Fruit fly (Drosophila melanogaster) whole organism, embryonic: ENCODE data around the gene Xe7.

Experiments
- Bgb ChIP-seq: fragments of 200-800 bp; sonication (Bioruptor generic); IDR thresholded peaks from 2 replicates; pipeline ENCODE4 v1.3.6; 2022; ENCODE audit warnings: missing biosample characterization, missing genetic modification characterization; ENCODE audit not compliant: partially characterized antibody
- CG11456 ChIP-seq: fragments of 200-800 bp; sonication (Bioruptor generic); IDR thresholded peaks from 3 replicates; pipeline ENCODE4 v1.3.6; 2022; ENCODE audit warnings: missing biosample characterization, missing genetic modification characterization
- CG12219 ChIP-seq: fragments of 200-800 bp; sonication (Bioruptor generic); optimal IDR thresholded peaks from 3 replicates; lab custom pipeline; 2018; ENCODE audit warnings: missing biosample characterization, mild to moderate bottlenecking, missing genetic modification characterization
- CG12659 ChIP-seq: fragments of 200-800 bp; sonication (Bioruptor generic); optimal IDR thresholded peaks from 3 replicates; lab custom pipeline; 2017; ENCODE audit warnings: mild to moderate bottlenecking, missing biosample characterization, missing genetic modification reagents, missing genetic modification characterization
- CG12744 ChIP-seq: fragments of 200-800 bp; sonication (Bioruptor generic); optimal IDR thresholded peaks from 2 replicates; lab custom pipeline; 2016; ENCODE audit warnings: missing biosample characterization, missing genetic modification characterization
- CG13123 ChIP-seq: fragments of 200-800 bp; sonication (Bioruptor generic); optimal IDR thresholded peaks from 2 replicates; lab custom pipeline; 2016; ENCODE audit warnings: missing biosample characterization, missing genetic modification characterization
- CG14014 ChIP-seq: fragments of 200-800 bp; sonication (Bioruptor generic); IDR thresholded peaks from 2 replicates; pipeline ENCODE4 v1.3.6; 2022; ENCODE audit warnings: missing biosample characterization, missing genetic modification characterization
- CG14441 ChIP-seq: fragments of 200-800 bp; sonication (Bioruptor generic); IDR thresholded peaks from 2 replicates; pipeline ENCODE4 v1.3.6; 2022; ENCODE audit warnings: missing biosample characterization, missing genetic modification characterization
- CG15073 ChIP-seq: fragments of 200-800 bp; sonication (Bioruptor generic); optimal IDR thresholded peaks from 2 replicates; lab custom pipeline; 2016; ENCODE audit warnings: missing biosample characterization, missing genetic modification characterization
- CG15514 ChIP-seq: fragments of 200-800 bp; sonication (Bioruptor generic); optimal IDR thresholded peaks from 3 replicates; lab custom pipeline; 2017; ENCODE audit warnings: missing biosample characterization, missing genetic modification characterization, mild to moderate bottlenecking, moderate library complexity, missing genetic modification reagents
- CG1602 ChIP-seq: fragments of 200-800 bp; sonication (Bioruptor generic); optimal IDR thresholded peaks from 3 replicates; lab custom pipeline; 2016; ENCODE audit warnings: missing biosample characterization, missing genetic modification characterization
- CG18262 ChIP-seq: fragments of 200-800 bp; optimal IDR thresholded peaks from 3 replicates; lab custom pipeline; 2019; ENCODE audit warnings: missing biosample characterization, mild to moderate bottlenecking, missing genetic modification characterization, moderate library complexity
- CG1832 ChIP-seq: fragments of 200-800 bp; sonication (Bioruptor generic); optimal IDR thresholded peaks from 2 replicates; lab custom pipeline; 2017; ENCODE audit warnings: missing biosample characterization, mild to moderate bottlenecking, missing genetic modification characterization, inconsistent platforms
- CG18599 ChIP-seq: fragments of 200-800 bp; sonication (Bioruptor generic); optimal IDR thresholded peaks from 3 replicates; lab custom pipeline; 2017; ENCODE audit warnings: missing biosample characterization, missing genetic modification characterization, mild to moderate bottlenecking, moderate library complexity, missing genetic modification reagents
- CG2116 ChIP-seq: fragments of 200-800 bp; sonication (Bioruptor generic); optimal IDR thresholded peaks from 3 replicates; lab custom pipeline; 2018; ENCODE audit warnings: missing biosample characterization, mild to moderate bottlenecking, missing genetic modification characterization
- CG2120 ChIP-seq: fragments of 200-800 bp; sonication (Bioruptor generic); optimal IDR thresholded peaks from 3 replicates; lab custom pipeline; 2016; ENCODE audit warnings: missing biosample characterization, missing genetic modification characterization
- CG2875 ChIP-seq: fragments of 200-800 bp; sonication (Bioruptor generic); optimal IDR thresholded peaks from 2 replicates; lab custom pipeline; 2017; ENCODE audit warnings: missing biosample characterization, mild to moderate bottlenecking, missing genetic modification characterization, missing genetic modification reagents
- CG32532 ChIP-seq: fragments of 200-800 bp; sonication (Bioruptor generic); IDR thresholded peaks from 2 replicates; pipeline ENCODE4 v1.3.6; 2022; ENCODE audit warnings: missing biosample characterization, missing genetic modification characterization
- CG3847 ChIP-seq: fragments of 200-800 bp; sonication (Bioruptor generic); IDR thresholded peaks from 2 replicates; pipeline ENCODE4 v1.3.6; 2022; ENCODE audit warnings: missing biosample characterization, missing genetic modification characterization
- CG4617 ChIP-seq: fragments of 200-800 bp; sonication (Bioruptor generic); optimal IDR thresholded peaks from 3 replicates; lab custom pipeline; 2016; ENCODE audit warnings: missing biosample characterization, missing genetic modification characterization, borderline replicate concordance
- CG8359 ChIP-seq: fragments of 200-800 bp; sonication (Bioruptor generic); optimal IDR thresholded peaks from 2 replicates; lab custom pipeline; 2017; ENCODE audit warnings: missing biosample characterization, mild to moderate bottlenecking, missing genetic modification characterization, borderline replicate concordance
- CG9797 ChIP-seq: fragments of 200-800 bp; sonication (Bioruptor generic); optimal IDR thresholded peaks from 3 replicates; lab custom pipeline; 2018; ENCODE audit warnings: missing biosample characterization, mild to moderate bottlenecking, missing genetic modification characterization
- CG9817 ChIP-seq: fragments of 200-800 bp; sonication (Bioruptor generic); optimal IDR thresholded peaks from 2 replicates; lab custom pipeline; 2018; ENCODE audit warnings: missing biosample characterization, mild to moderate bottlenecking, missing genetic modification characterization, moderate library complexity
- CrebB ChIP-seq: fragments of 200-800 bp; sonication (Bioruptor generic); optimal IDR thresholded peaks from 3 replicates; lab custom pipeline; 2018; ENCODE audit warnings: missing biosample characterization, mild to moderate bottlenecking, missing genetic modification characterization
- D19B ChIP-seq: fragments of 200-800 bp; sonication (Bioruptor generic); optimal IDR thresholded peaks from 2 replicates; lab custom pipeline; 2017; ENCODE audit warnings: missing biosample characterization, mild to moderate bottlenecking, missing genetic modification characterization
- Drgx ChIP-seq: fragments of 200-800 bp; sonication (Bioruptor generic); IDR thresholded peaks from 2 replicates; pipeline ENCODE4 v1.3.6; 2022; ENCODE audit warnings: missing biosample characterization, missing genetic modification characterization
- Gug ChIP-seq: fragments of 200-800 bp; sonication (Bioruptor generic); IDR thresholded peaks from 4 replicates; pipeline ENCODE4 v1.3.6; 2022; ENCODE audit warnings: missing biosample characterization, missing genetic modification characterization
- HHEX ChIP-seq: fragments of 200-800 bp; sonication (Bioruptor generic); optimal IDR thresholded peaks from 3 replicates; lab custom pipeline; 2017; ENCODE audit warnings: missing biosample characterization, mild to moderate bottlenecking, missing genetic modification characterization, missing genetic modification reagents
- HLH3B ChIP-seq: fragments of 200-800 bp; sonication (Bioruptor generic); IDR thresholded peaks from 2 replicates; pipeline ENCODE4 v1.3.6; 2022; ENCODE audit warnings: missing biosample characterization, missing genetic modification characterization
- Hr78 ChIP-seq, 2 experiments: fragments of 200-800 bp in 1 of 2; fragments of >200 bp in 1 of 2; sonication (Bioruptor generic) in 1 of 2; optimal IDR thresholded peaks; 2 replicates each; lab custom pipeline; 2017 to 2019; ENCODE audit warnings: missing biosample characterization in 2 of 2, missing genetic modification characterization in 2 of 2, mild to moderate bottlenecking in 1 of 2, moderate library complexity in 1 of 2
- Lpt ChIP-seq: fragments of >200 bp; optimal IDR thresholded peaks from 2 replicates; lab custom pipeline; 2018; ENCODE audit warnings: missing biosample characterization, missing genetic modification characterization
- MBD-R2 ChIP-seq: fragments of 200-800 bp; sonication (Bioruptor generic); IDR thresholded peaks from 2 replicates; pipeline ENCODE4 v1.3.6; 2022; ENCODE audit warnings: missing biosample characterization, missing genetic modification characterization
- Max ChIP-seq: fragments of 200-800 bp; sonication (Bioruptor generic); optimal IDR thresholded peaks from 2 replicates; lab custom pipeline; 2016; ENCODE audit warnings: missing biosample characterization, mild to moderate bottlenecking, missing genetic modification characterization
- NC2α ChIP-seq: fragments of 200-800 bp; sonication (Bioruptor generic); optimal IDR thresholded peaks from 2 replicates; lab custom pipeline; 2016; ENCODE audit warnings: missing biosample characterization, missing genetic modification characterization
- Poxn ChIP-seq: fragments of 200-800 bp; sonication (Bioruptor generic); IDR thresholded peaks from 2 replicates; pipeline ENCODE4 v1.3.6; 2022; ENCODE audit warnings: missing biosample characterization, missing genetic modification characterization
- Ptx1 ChIP-seq: fragments of 200-800 bp; sonication (Bioruptor generic); IDR thresholded peaks from 2 replicates; pipeline ENCODE4 v1.3.6; 2022; ENCODE audit warnings: missing biosample characterization, missing genetic modification characterization
- bab2 ChIP-seq: fragments of 200-800 bp; sonication (Bioruptor generic); optimal IDR thresholded peaks from 2 replicates; lab custom pipeline; 2016; ENCODE audit warnings: missing biosample characterization, missing genetic modification characterization
- bcd ChIP-seq: fragments of 200-800 bp; sonication (Bioruptor generic); optimal IDR thresholded peaks from 2 replicates; lab custom pipeline; 2017; ENCODE audit warnings: missing biosample characterization, mild to moderate bottlenecking, missing genetic modification characterization
- da ChIP-seq: fragments of 200-800 bp; sonication (Bioruptor generic); optimal IDR thresholded peaks from 2 replicates; lab custom pipeline; 2016; ENCODE audit warnings: missing biosample characterization, missing genetic modification characterization
- eve ChIP-seq, 2 experiments: fragments of >200 bp; optimal IDR thresholded peaks; 2 replicates each; lab custom pipeline; 2017; ENCODE audit warnings: missing biosample characterization in 2 of 2, missing genetic modification characterization in 2 of 2
- gcm2 ChIP-seq: fragments of 200-800 bp; sonication (Bioruptor generic); optimal IDR thresholded peaks from 2 replicates; lab custom pipeline; 2016; ENCODE audit warnings: missing biosample characterization, missing genetic modification characterization
- kay ChIP-seq: fragments of 200-800 bp; sonication (Bioruptor generic); optimal IDR thresholded peaks from 2 replicates; lab custom pipeline; 2016; ENCODE audit warnings: missing biosample characterization, missing genetic modification characterization
- knrl ChIP-seq: fragments of 200-800 bp; sonication (Bioruptor generic); IDR thresholded peaks from 3 replicates; pipeline ENCODE4 v1.3.6; 2022; ENCODE audit warnings: missing biosample characterization, missing genetic modification characterization; ENCODE audit not compliant: partially characterized antibody
- nerfin-2 ChIP-seq: fragments of 200-800 bp; sonication (Bioruptor generic); IDR thresholded peaks from 2 replicates; pipeline ENCODE4 v1.3.6; 2022; ENCODE audit warnings: missing biosample characterization, missing genetic modification characterization; ENCODE audit not compliant: partially characterized antibody
- sr ChIP-seq: fragments of 200-800 bp; sonication (Bioruptor generic); IDR thresholded peaks from 3 replicates; pipeline ENCODE4 v1.3.6; 2022; ENCODE audit warnings: missing biosample characterization, missing genetic modification characterization
- tx ChIP-seq: fragments of 200-800 bp; sonication (Bioruptor generic); optimal IDR thresholded peaks from 2 replicates; lab custom pipeline; 2016; ENCODE audit warnings: missing biosample characterization, missing genetic modification characterization
- usp ChIP-seq: fragments of >200 bp; optimal IDR thresholded peaks from 2 replicates; lab custom pipeline; 2017; ENCODE audit warnings: missing biosample characterization, missing genetic modification characterization
- zen ChIP-seq: fragments of 200-800 bp; sonication (Bioruptor generic); optimal IDR thresholded peaks from 3 replicates; lab custom pipeline; 2018; ENCODE audit warnings: missing biosample characterization, mild to moderate bottlenecking, missing genetic modification characterization, moderate library complexity

Xe7 gene

dm6 chr3R:5668928-5669739, at the start of gene Xe7, which contains the start of gene Atg17 (continued):
- TF ChIP-seq CG14014 (GFP tag; lab: Robert Waterston, UW) (peak; percentile 87), CG9797 (GFP tag; lab: Kevin White, UChicago) (peak; percentile 50), tx (GFP tag; lab: Kevin White, UChicago) (peak; percentile 88), CG18599 (GFP tag; lab: Kevin White, UChicago) (peak; percentile 89), bcd (GFP tag; lab: Kevin White, UChicago) (peak; percentile 90), bab2 (GFP tag; lab: Kevin White, UChicago) (peak; percentile 92), CG12219 (GFP tag; lab: Kevin White, UChicago) (peak; percentile 68), MBD-R2 (GFP tag; lab: Robert Waterston, UW) (peak; percentile 73), CG2120 (GFP tag; lab: Kevin White, UChicago) (peak; percentile 97), Poxn (GFP tag; lab: Robert Waterston, UW) (peak; percentile 80), zen (tag; lab: Kevin White, UChicago) (peak; percentile 83), CG13123 (peak; percentile 78), NC2α (GFP tag; lab: Kevin White, UChicago) (peak; percentile 59), eve (GFP tag; optimal IDR thresholded peaks at IDR 0.05; lab: Kevin White, UChicago) (peak in 1 of 2 experiments; percentile 25), Lpt (GFP tag; lab: Kevin White, UChicago) (no peak), Max (peak; percentile 91), Gug (GFP tag; lab: Robert Waterston, UW) (peak; percentile 97), CG11456 (GFP tag; lab: Robert Waterston, UW) (peak; percentile 92), CrebB (tag; lab: Kevin White, UChicago) (peak; percentile 61), CG9817 (peak; percentile 98), gcm2 (peak; percentile 20), nerfin-2 (GFP tag; lab: Robert Waterston, UW) (peak; percentile 27; the same call in 1 of the 2 replicates), CG15514 (GFP tag; lab: Kevin White, UChicago) (peak; percentile 85), Hr78 (GFP tag; optimal IDR thresholded peaks at IDR 0.05; lab: Kevin White, UChicago) (no peak), usp (GFP tag; lab: Kevin White, UChicago) (no peak), kay (GFP tag; lab: Kevin White, UChicago) (peak; percentile 76), CG1832 (no peak), Ptx1 (GFP tag; lab: Robert Waterston, UW) (peak; percentile 95), D19B (peak; percentile 79), da (GFP tag; lab: Kevin White, UChicago) (peak; percentile 72), knrl (GFP tag; lab: Robert Waterston, UW) (peak; percentile 71), HLH3B (peak; percentile 84), CG14441 (GFP tag; lab: Robert Waterston, UW) (peak; percentile 93), Bgb (GFP tag; lab: Robert Waterston, UW) (peak; percentile 53), CG15073 (peak; percentile 51), CG4617 (GFP tag; lab: Kevin White, UChicago) (peak; percentile 76), Drgx (GFP tag; lab: Robert Waterston, UW) (peak; percentile 83), CG2875 (peak; percentile 46), sr (GFP tag; lab: Robert Waterston, UW) (peak; percentile 16; the same call in 1 of the 3 replicates), CG18262 (peak; percentile 88), CG1602 (GFP tag; lab: Kevin White, UChicago) (peak; percentile 94), HHEX (GFP tag; lab: Kevin White, UChicago) (peak; percentile 85), CG2116 (GFP tag; lab: Kevin White, UChicago) (peak; percentile 97), CG3847 (GFP tag; lab: Robert Waterston, UW) (peak; percentile 96), CG8359 (GFP tag; lab: Kevin White, UChicago) (peak; percentile 70), CG12659 (peak; percentile 94), CG12744 (GFP tag; lab: Kevin White, UChicago) (peak; percentile 57), CG32532 (peak; percentile 94)
